Fruit fly (Drosophila melanogaster) whole organism, prepupa: ENCODE measurements around the gene CG3517.

Experiments
- Blimp-1 ChIP-seq: fragments of 200-800 bp; sonication (Bioruptor generic); optimal IDR thresholded peaks from 3 replicates; lab custom pipeline; 2017; ENCODE audit warnings: missing biosample characterization, missing genetic modification characterization, mild to moderate bottlenecking, moderate library complexity, missing genetic modification reagents
- CG10631 ChIP-seq: fragments of 200-800 bp; sonication (Bioruptor generic); optimal IDR thresholded peaks from 2 replicates; lab custom pipeline; 2016; ENCODE audit warnings: missing biosample characterization, missing genetic modification characterization
- CG10669 ChIP-seq: fragments of 200-800 bp; sonication (Bioruptor generic); optimal IDR thresholded peaks from 3 replicates; lab custom pipeline; 2018; ENCODE audit warnings: missing biosample characterization, mild to moderate bottlenecking, missing genetic modification characterization, moderate library complexity
- CG11294 ChIP-seq: fragments of 200-800 bp; sonication (Bioruptor generic); IDR thresholded peaks from 2 replicates; pipeline ENCODE4 v1.3.6; 2022; ENCODE audit warnings: missing biosample characterization, missing genetic modification characterization
- CG11762 ChIP-seq: fragments of 200-800 bp; sonication (Bioruptor generic); optimal IDR thresholded peaks from 3 replicates; lab custom pipeline; 2016; ENCODE audit warnings: missing biosample characterization, missing genetic modification characterization; ENCODE audit not compliant: insufficient read depth
- CG11902 ChIP-seq: fragments of 200-800 bp; sonication (Bioruptor generic); optimal IDR thresholded peaks from 3 replicates; lab custom pipeline; 2016; ENCODE audit warnings: missing biosample characterization, missing genetic modification characterization
- CG15336 ChIP-seq: fragments of 200-800 bp; sonication (Bioruptor generic); IDR thresholded peaks from 2 replicates; pipeline ENCODE4 v1.3.6; 2022; ENCODE audit warnings: missing biosample characterization, missing genetic modification characterization
- CG1621 ChIP-seq: fragments of 200-800 bp; sonication (Bioruptor generic); optimal IDR thresholded peaks from 3 replicates; lab custom pipeline; 2018; ENCODE audit warnings: missing biosample characterization, mild to moderate bottlenecking, missing genetic modification characterization
- CG16779 ChIP-seq: fragments of 200-800 bp; sonication (Bioruptor generic); optimal IDR thresholded peaks from 3 replicates; lab custom pipeline; 2017; ENCODE audit warnings: missing biosample characterization, mild to moderate bottlenecking, missing genetic modification characterization
- CG3032 ChIP-seq: fragments of 200-800 bp; optimal IDR thresholded peaks from 2 replicates; lab custom pipeline; 2019; ENCODE audit warnings: missing biosample characterization, mild to moderate bottlenecking, missing genetic modification characterization, moderate library complexity
- CG3919 ChIP-seq: fragments of 200-800 bp; sonication (Bioruptor generic); optimal IDR thresholded peaks from 3 replicates; lab custom pipeline; 2016; ENCODE audit warnings: missing biosample characterization, missing genetic modification characterization
- CG4318 ChIP-seq: fragments of 200-800 bp; sonication (Bioruptor generic); optimal IDR thresholded peaks from 3 replicates; lab custom pipeline; 2017; ENCODE audit warnings: missing biosample characterization, mild to moderate bottlenecking, missing genetic modification characterization
- CG6276 ChIP-seq: fragments of 200-800 bp; sonication (Bioruptor generic); optimal IDR thresholded peaks from 2 replicates; lab custom pipeline; 2017; ENCODE audit warnings: missing biosample characterization, mild to moderate bottlenecking, missing genetic modification characterization
- CG6792 ChIP-seq: fragments of 200-800 bp; sonication (Bioruptor generic); optimal IDR thresholded peaks from 3 replicates; lab custom pipeline; 2016; ENCODE audit warnings: missing biosample characterization, missing genetic modification characterization
- CG6808 ChIP-seq: fragments of 200-800 bp; sonication (Bioruptor generic); optimal IDR thresholded peaks from 3 replicates; lab custom pipeline; 2017; ENCODE audit warnings: missing biosample characterization, missing genetic modification characterization, mild to moderate bottlenecking, moderate library complexity, missing genetic modification reagents
- CG8119 ChIP-seq: fragments of 200-800 bp; sonication (Bioruptor generic); IDR thresholded peaks from 3 replicates; pipeline ENCODE4 v1.3.6; 2022; ENCODE audit warnings: missing biosample characterization, missing genetic modification characterization
- CG8319 ChIP-seq: fragments of 200-800 bp; sonication (Bioruptor generic); optimal IDR thresholded peaks from 3 replicates; lab custom pipeline; 2016; ENCODE audit warnings: missing biosample characterization, missing genetic modification characterization
- CG8632 ChIP-seq: fragments of 200-800 bp; sonication (Bioruptor generic); optimal IDR thresholded peaks from 3 replicates; lab custom pipeline; 2016; ENCODE audit warnings: missing biosample characterization, missing genetic modification characterization
- CG9139 ChIP-seq: fragments of 200-800 bp; sonication (Bioruptor generic); optimal IDR thresholded peaks from 3 replicates; lab custom pipeline; 2017; ENCODE audit warnings: missing biosample characterization, mild to moderate bottlenecking, missing genetic modification characterization
- Eip75B ChIP-seq: fragments of 200-800 bp; sonication (Bioruptor generic); optimal IDR thresholded peaks from 3 replicates; lab custom pipeline; 2016; ENCODE audit warnings: missing biosample characterization, missing genetic modification characterization
- Ets21C ChIP-seq: fragments of 200-800 bp; sonication (Bioruptor generic); optimal IDR thresholded peaks from 3 replicates; lab custom pipeline; 2016; ENCODE audit warnings: missing biosample characterization, missing genetic modification characterization
- Ets96B ChIP-seq: fragments of 200-800 bp; optimal IDR thresholded peaks from 2 replicates; lab custom pipeline; 2019; ENCODE audit warnings: missing biosample characterization, mild to moderate bottlenecking, missing genetic modification characterization, moderate library complexity
- Hr38 ChIP-seq: sonication (Bioruptor generic); optimal IDR thresholded peaks from 2 replicates; lab custom pipeline; 2016; ENCODE audit warnings: missing biosample characterization, missing genetic modification characterization
- Hr39 ChIP-seq: fragments of 200-800 bp; sonication (Bioruptor generic); optimal IDR thresholded peaks from 2 replicates; lab custom pipeline; 2016; ENCODE audit warnings: missing biosample characterization, missing genetic modification characterization
- Hr4 ChIP-seq: fragments of 200-800 bp; sonication (Bioruptor generic); optimal IDR thresholded peaks from 3 replicates; lab custom pipeline; 2016; ENCODE audit warnings: missing biosample characterization, missing genetic modification characterization
- Lpt ChIP-seq: fragments of 200-800 bp; sonication (Bioruptor generic); optimal IDR thresholded peaks from 3 replicates; lab custom pipeline; 2016; ENCODE audit warnings: missing biosample characterization, missing genetic modification characterization
- Met ChIP-seq: fragments of 200-800 bp; sonication (Bioruptor generic); optimal IDR thresholded peaks from 3 replicates; lab custom pipeline; 2016; ENCODE audit warnings: missing biosample characterization, missing genetic modification characterization
- OdsH ChIP-seq: fragments of 200-800 bp; sonication (Bioruptor generic); optimal IDR thresholded peaks from 3 replicates; lab custom pipeline; 2016; ENCODE audit warnings: missing biosample characterization, missing genetic modification characterization
- Smox ChIP-seq: fragments of 200-800 bp; sonication (Bioruptor generic); optimal IDR thresholded peaks from 3 replicates; lab custom pipeline; 2016; ENCODE audit warnings: missing biosample characterization, missing genetic modification characterization
- Sox14 ChIP-seq: fragments of 200-800 bp; sonication (Bioruptor generic); optimal IDR thresholded peaks from 3 replicates; lab custom pipeline; 2016; ENCODE audit warnings: missing biosample characterization, missing genetic modification characterization
- achi ChIP-seq: fragments of 200-800 bp; sonication (Bioruptor generic); optimal IDR thresholded peaks from 3 replicates; lab custom pipeline; 2016; ENCODE audit warnings: missing biosample characterization, missing genetic modification characterization
- acj6 ChIP-seq: fragments of 200-800 bp; sonication (Bioruptor generic); optimal IDR thresholded peaks from 3 replicates; lab custom pipeline; 2016; ENCODE audit warnings: missing biosample characterization, missing genetic modification characterization
- cyc ChIP-seq: fragments of 200-800 bp; sonication (Bioruptor generic); optimal IDR thresholded peaks from 3 replicates; lab custom pipeline; 2016; ENCODE audit warnings: missing biosample characterization, missing genetic modification characterization
- dac ChIP-seq: fragments of 200-800 bp; sonication (Bioruptor generic); optimal IDR thresholded peaks from 2 replicates; lab custom pipeline; 2017; ENCODE audit warnings: missing biosample characterization, mild to moderate bottlenecking, missing genetic modification characterization
- eg ChIP-seq: fragments of 200-800 bp; sonication (Bioruptor generic); IDR thresholded peaks from 3 replicates; pipeline ENCODE4 v1.3.6; 2022; ENCODE audit warnings: missing biosample characterization, missing genetic modification characterization
- esn ChIP-seq: fragments of 200-800 bp; sonication (Bioruptor generic); optimal IDR thresholded peaks from 2 replicates; lab custom pipeline; 2016; ENCODE audit warnings: missing biosample characterization, mild to moderate bottlenecking, missing genetic modification characterization, moderate library complexity
- fd59A ChIP-seq: fragments of 200-800 bp; sonication (Bioruptor generic); optimal IDR thresholded peaks from 2 replicates; lab custom pipeline; 2017; ENCODE audit warnings: missing biosample characterization, mild to moderate bottlenecking, missing genetic modification characterization, missing genetic modification reagents
- fkh ChIP-seq: fragments of 200-800 bp; sonication (Bioruptor generic); optimal IDR thresholded peaks from 3 replicates; lab custom pipeline; 2017; ENCODE audit warnings: missing biosample characterization, mild to moderate bottlenecking, missing genetic modification characterization, moderate library complexity
- lz ChIP-seq: fragments of 200-800 bp; sonication (Bioruptor generic); optimal IDR thresholded peaks from 3 replicates; lab custom pipeline; 2016; ENCODE audit warnings: missing biosample characterization, missing genetic modification characterization
- pdm3 ChIP-seq: fragments of 200-800 bp; sonication (Bioruptor generic); optimal IDR thresholded peaks from 3 replicates; lab custom pipeline; 2016; ENCODE audit warnings: missing biosample characterization, missing genetic modification characterization
- ss ChIP-seq, 2 experiments: fragments of 200-800 bp; sonication (Bioruptor generic); optimal IDR thresholded peaks; 2 replicates in 1 of 2; 3 replicates in 1 of 2; lab custom pipeline; 2017 to 2018; ENCODE audit warnings: mild to moderate bottlenecking in 2 of 2, missing biosample characterization in 2 of 2, missing genetic modification characterization in 2 of 2, moderate library complexity in 1 of 2
- svp ChIP-seq: fragments of 200-800 bp; sonication (Bioruptor generic); peaks from one replicate; lab custom pipeline; 2016; ENCODE audit warnings: missing biosample characterization, missing genetic modification characterization

CG3517 gene

dm6 chr3R:19465286-19465685 is 40.3 kb upstream of the CG3517 start (continued):
- TF ChIP-seq Eip75B (GFP tag; lab: Kevin White, UChicago) = peak; percentile 61
- peak; percentile 69 for TF ChIP-seq CG3919 (GFP tag; lab: Kevin White, UChicago)
- peak; percentile 30 for TF ChIP-seq Sox14 (GFP tag; lab: Kevin White, UChicago)
- no peak for TF ChIP-seq Blimp-1
- TF ChIP-seq ss (GFP tag; optimal IDR thresholded peaks at IDR 0.05; lab: Kevin White, UChicago) = peak; percentile 18 to 51
- TF ChIP-seq eg (GFP tag; lab: Robert Waterston, UW) = peak; percentile 42; the same call in 1 of the 3 replicates
- no peak for TF ChIP-seq dac (GFP tag; lab: Kevin White, UChicago)
- peak; percentile 64 for TF ChIP-seq acj6
- TF ChIP-seq OdsH (GFP tag; lab: Kevin White, UChicago) = peak; percentile 61
- no peak for TF ChIP-seq Hr38
- peak; percentile 68 for TF ChIP-seq CG3032 (tag; lab: Kevin White, UChicago)
- no peak for TF ChIP-seq CG11294 (GFP tag; lab: Robert Waterston, UW)
- TF ChIP-seq CG8632 (GFP tag; lab: Kevin White, UChicago) = peak; percentile 52
- TF ChIP-seq CG4318 (GFP tag; lab: Kevin White, UChicago) = peak; percentile 8
- TF ChIP-seq CG8119 = peak; percentile 58; the same call in 2 of the 3 replicates
- peak; percentile 56 for TF ChIP-seq Hr4 (GFP tag; lab: Kevin White, UChicago)
- peak; percentile 50 for TF ChIP-seq CG6276 (GFP tag; lab: Kevin White, UChicago)
- peak; percentile 65 for TF ChIP-seq achi (GFP tag; lab: Kevin White, UChicago)
- TF ChIP-seq Ets21C = peak; percentile 0
- TF ChIP-seq CG11902 (GFP tag; lab: Kevin White, UChicago) = peak; percentile 26
- TF ChIP-seq CG8319 = peak; percentile 30
- peak; percentile 19 for TF ChIP-seq fd59A (GFP tag; lab: Kevin White, UChicago)
- TF ChIP-seq CG10631 (GFP tag; lab: Kevin White, UChicago) = peak; percentile 64
- peak; percentile 56 for TF ChIP-seq CG10669 (GFP tag; lab: Kevin White, UChicago)
- peak; percentile 63 for TF ChIP-seq Smox
- peak; percentile 51 for TF ChIP-seq Lpt (GFP tag; lab: Kevin White, UChicago)
- TF ChIP-seq CG6808 = peak; percentile 57
- TF ChIP-seq pdm3 (GFP tag; lab: Kevin White, UChicago) = peak; percentile 59
- TF ChIP-seq Ets96B (tag; lab: Kevin White, UChicago) = peak; percentile 65
- TF ChIP-seq CG16779 (tag; lab: Kevin White, UChicago) = peak; percentile 7
- no peak for TF ChIP-seq CG1621
- TF ChIP-seq CG11762 (GFP tag; lab: Kevin White, UChicago) = peak; percentile 26
- TF ChIP-seq svp = peak; percentile 77
- peak; percentile 64 for TF ChIP-seq Met (GFP tag; lab: Kevin White, UChicago)
- peak; percentile 38 for TF ChIP-seq cyc
- TF ChIP-seq lz (GFP tag; lab: Kevin White, UChicago) = peak; percentile 56

- no peak for TF ChIP-seq Hr39 (GFP tag; lab: Kevin White, UChicago)
- peak; percentile 20 for TF ChIP-seq CG6276 (GFP tag; lab: Kevin White, UChicago)
- TF ChIP-seq CG15336 (GFP tag; lab: Robert Waterston, UW) = no peak
- no peak for TF ChIP-seq achi (GFP tag; lab: Kevin White, UChicago)
- no peak for TF ChIP-seq CG6808
- TF ChIP-seq Ets96B (tag; lab: Kevin White, UChicago) = no peak
- TF ChIP-seq esn (GFP tag; lab: Kevin White, UChicago) = peak; percentile 19
- TF ChIP-seq CG8319 = no peak
- no peak for TF ChIP-seq CG9139 (GFP tag; lab: Kevin White, UChicago)
- TF ChIP-seq fkh = peak; percentile 96
- TF ChIP-seq CG6792 = no peak
Observed at dm6 chr3R:19463874-19464549, 39.0 kb upstream of the CG3517 start.
